Fruit fly (Drosophila melanogaster) ovary, adult (tissue): ENCODE results near the gene CG5196.
A peak's percentile ranks its signal among the peaks of the same experiment; 100 is the strongest.

Experiments
- CG17801 ChIP-seq: fragments of 200-800 bp; optimal IDR thresholded peaks from 2 replicates; lab custom pipeline; 2019; ENCODE audit warnings: missing biosample characterization, mild to moderate bottlenecking, missing genetic modification characterization, moderate library complexity; ENCODE audit not compliant: partially characterized antibody

CG5196 gene

DNA sequence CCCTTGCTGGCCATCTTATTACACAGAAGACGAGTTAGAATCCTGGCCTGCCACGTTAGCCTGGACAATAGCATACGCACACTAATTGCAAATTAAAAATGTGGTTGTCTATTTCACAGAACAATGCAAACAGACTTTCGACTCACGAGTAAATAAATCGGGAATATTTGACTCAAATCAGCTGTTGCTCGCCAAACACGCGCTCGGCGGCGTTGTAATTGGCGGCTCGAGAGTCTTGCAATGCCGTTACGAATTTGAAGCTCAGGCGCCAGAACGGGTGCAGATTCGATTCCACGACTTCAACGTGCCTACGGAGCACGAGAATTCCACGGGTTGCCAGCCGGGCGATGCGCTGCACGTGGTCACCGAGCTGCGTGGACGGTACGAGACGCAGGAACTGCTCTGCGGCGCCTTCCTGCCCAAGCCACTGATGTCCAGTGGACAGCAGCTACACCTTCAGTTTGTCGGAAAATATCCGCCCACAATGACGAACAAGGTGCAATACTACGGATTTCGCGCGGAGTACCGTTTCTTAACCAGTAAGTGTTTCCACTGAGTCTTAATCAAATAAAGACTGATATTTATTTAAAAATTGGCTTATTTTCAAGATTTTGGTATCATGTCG is 6.3 kb upstream of the CG5196 start, which contains the start of gene DNAlig3:
Gene DNAlig3 (minus strand): TSS at position 168 of the 625 bp plus-strand sequence.
- peak; percentile 67 for TF ChIP-seq CG17801

DNA sequence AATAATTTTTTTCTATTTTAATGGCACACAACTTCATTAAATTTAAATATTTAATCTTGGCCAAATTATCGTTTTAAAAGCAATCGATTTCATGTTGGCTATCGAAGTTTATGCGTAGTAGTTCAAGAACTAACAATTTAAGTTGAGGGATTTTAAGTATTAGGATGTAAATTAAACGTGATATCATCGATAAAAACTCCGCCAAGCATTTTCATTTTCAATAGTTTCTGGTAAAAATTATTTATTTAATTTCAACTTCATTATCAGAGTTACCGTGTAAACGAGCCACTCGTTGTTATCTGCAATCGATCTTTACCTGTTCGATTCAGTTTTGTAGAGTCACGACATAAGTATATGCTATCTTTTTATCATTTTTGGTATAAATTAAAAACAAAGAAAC is 5.2 kb upstream of the CG5196 start:
- TF ChIP-seq CG17801: peak; percentile 100

DNA sequence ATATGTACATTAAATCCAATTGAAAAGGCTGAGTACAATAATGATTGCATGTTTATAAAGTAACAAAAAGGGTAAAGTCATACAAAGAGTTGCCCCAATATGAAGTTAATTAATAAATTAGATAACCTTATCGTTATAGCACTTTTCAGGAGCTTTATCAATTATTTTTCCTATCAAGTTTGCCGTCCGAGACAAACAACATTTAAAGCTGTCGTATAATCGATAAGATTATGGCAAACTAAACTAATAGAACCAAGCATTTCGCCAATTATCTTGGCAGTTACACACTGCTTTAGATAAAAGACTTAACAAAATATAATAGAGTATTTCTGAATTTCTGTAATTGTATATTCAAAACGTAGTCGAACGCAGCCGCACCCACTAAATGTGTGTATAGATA is 3.0 kb upstream of the CG5196 start:
- no peak for TF ChIP-seq CG17801

DNA sequence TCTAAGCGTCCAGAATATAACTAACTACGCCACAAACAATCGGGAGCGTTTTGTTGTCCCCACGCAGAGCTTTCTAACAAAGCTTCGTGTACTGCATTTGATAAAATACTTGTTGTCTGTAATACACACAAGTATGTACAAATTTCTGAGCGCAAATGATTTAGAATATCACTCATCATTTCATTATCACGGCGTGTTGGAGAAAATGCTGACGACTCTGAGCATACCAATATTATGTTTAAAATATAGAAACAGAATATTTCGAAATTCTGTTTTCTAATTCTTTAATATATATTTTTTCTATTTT is 2.2 kb upstream of the CG5196 start, which contains the start of gene Cyp9f2:
Gene Cyp9f2 (minus strand): TSS at position 101 of the 307 bp plus-strand sequence.
- TF ChIP-seq CG17801: no peak

DNA sequence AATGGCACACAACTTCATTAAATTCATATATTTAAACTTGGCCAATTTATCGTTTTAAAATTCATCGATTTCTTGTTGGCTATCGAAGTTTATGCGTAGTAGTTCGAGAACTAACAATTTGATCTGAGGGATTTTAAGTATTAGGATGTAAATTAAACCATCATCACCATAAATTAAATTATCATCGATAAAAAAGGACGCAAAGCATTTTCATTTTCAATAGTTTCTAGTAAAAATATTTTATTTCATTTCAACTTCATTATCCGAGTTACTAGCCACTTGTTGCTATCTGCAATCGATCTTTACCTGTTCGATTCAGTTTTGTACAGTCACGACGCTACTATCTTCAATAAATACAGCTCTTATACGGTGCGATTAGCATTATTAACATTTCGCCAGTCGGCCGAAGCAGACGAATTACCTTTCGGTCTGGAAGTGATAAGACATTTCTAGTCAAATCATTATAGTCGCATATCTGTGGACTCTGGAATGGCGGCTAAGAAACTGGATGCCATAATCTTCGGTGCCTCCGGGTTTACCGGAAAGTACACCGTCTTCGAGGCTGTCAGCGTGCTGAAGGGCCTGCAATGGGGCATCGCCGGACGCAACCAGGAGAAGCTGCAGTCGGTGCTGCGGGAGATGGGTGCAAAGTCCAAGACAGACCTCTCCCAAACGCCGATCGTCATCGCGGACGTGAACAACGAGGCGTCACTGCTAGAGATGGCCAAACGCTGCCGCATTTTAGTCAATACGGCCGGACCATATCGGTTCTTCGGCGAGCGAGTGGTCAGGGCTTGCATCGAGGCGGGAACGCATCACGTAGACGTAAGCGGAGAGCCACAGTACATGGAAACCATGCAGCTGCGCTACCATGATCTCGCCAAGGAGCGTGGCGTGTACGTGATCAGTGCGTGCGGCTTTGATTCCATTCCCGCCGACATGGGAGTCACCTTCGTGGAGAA is 1.6 kb upstream of the CG5196 start, which contains the start of gene CG5167:
Gene CG5167 (plus strand): TSS at position 298 of the 962 bp plus-strand sequence.
- TF ChIP-seq CG17801: peak; percentile 75

DNA sequence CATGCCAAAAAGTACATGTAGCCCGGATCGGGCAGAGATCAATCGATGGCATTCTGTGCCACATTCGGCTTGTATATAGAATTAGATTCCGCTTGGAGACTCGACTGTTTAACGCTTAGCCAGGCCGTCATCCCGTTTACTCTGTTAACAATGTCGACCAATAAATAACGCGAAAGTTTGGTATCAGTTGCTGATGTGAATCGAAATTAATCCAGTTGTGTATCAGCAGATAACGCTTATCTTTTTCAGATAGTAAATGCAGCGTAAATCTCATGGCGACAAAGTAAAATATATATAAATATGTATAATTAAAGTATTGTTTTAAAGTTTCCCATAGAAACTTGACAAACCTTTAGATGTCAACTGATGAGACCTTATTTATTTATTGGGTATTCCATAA is 3.3 kb downstream of the CG5196 start:
- TF ChIP-seq CG17801: no peak

dm6 chr3R:12413274-12413958 is 5.3 kb downstream of the CG5196 start, which contains the start of the genes Dip-C and pps:
Gene Dip-C (minus strand): TSS chr3R:12413759.
Gene pps (plus strand): TSS chr3R:12413828.
- peak; percentile 41 for TF ChIP-seq CG17801

- no peak for TF ChIP-seq CG17801
These were observed 14.4 kb downstream of the CG5196 start, which contains the start of the genes Scgbeta and CG17202 for dm6 chr3R:12422379-12422975. Gene Scgbeta (minus strand): TSS chr3R:12422429. Gene CG17202 (plus strand): TSS chr3R:12422768.

DNA sequence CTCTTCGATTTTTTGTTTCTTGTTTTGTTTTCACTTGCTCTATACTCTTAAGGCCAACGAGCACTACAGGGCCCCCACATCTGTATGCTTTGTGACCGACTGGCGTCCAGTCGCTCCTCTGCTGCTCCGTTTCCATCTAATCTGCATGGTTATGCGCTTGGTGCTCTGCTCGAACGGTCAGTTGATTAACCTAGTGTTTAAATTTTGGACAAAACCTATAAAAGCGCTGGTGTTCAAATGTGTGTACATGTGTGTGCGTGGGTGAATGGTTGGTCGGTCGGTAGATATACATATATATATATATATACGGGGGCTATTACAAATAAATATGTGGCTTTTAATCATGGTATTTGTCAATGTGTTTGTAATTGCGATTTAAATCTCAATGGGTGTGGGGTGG is 15.9 kb downstream of the CG5196 start:
- no peak for TF ChIP-seq CG17801

- TF ChIP-seq CG17801: no peak
These were observed 17.6 kb downstream of the CG5196 start, which contains the start of gene Pp1-87B for dm6 chr3R:12425510-12426309. Gene Pp1-87B (minus strand): TSS chr3R:12425917.

dm6 chr3R:12426310-12426653 is 18.2 kb downstream of the CG5196 start, which contains the start of gene NANS:
Gene NANS (plus strand): TSS chr3R:12426578.
- no peak for TF ChIP-seq CG17801

- TF ChIP-seq CG17801: no peak
These were observed 21.0 kb downstream of the CG5196 start, which contains the start of the genes CG5641 and CG5245 for dm6 chr3R:12429120-12429610. Gene CG5641 (minus strand): TSS chr3R:12429282. Gene CG5245 (plus strand): TSS chr3R:12429560.

DNA sequence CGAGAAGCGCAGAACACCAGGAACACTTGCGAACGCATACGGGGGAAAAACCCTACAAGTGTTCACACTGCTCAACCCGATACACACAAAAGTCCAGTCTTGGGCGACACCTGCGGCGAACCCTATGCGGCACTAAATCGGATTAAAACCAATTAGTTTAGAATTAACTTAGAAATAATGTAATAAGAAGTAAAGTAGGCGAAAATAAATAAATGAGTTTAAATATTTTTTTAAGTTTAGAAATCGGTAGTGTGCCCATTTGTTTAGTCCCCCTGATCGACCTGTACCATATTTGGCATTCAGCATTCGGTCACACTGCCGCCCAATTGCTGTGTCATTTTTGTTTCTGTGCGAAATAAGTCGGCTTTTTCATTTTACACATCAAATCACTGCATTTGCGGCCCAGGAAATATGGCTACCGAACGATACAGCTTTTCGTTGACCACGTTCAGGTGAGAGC is 22.9 kb downstream of the CG5196 start, which contains the start of gene Prosalpha2:
Gene Prosalpha2 (plus strand): TSS at position 292 of the 460 bp plus-strand sequence.
- peak; percentile 21 for TF ChIP-seq CG17801

DNA sequence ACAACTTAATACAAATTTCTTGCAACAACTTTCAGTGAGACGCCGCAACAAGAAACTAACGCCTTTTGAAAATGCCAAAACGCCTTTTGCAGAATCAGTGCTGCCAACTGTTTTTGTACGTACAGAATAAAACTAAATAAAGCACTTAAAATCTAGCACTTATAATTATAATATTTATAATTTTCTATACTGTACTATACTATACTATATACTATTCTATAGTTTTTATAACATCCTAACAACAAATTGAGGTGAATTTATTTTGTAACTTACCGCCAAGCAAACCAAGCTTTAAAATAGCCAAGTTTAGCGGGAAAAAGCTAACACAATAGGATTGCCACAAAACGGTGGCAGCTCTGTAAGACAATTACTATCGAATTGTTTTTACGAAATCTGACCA is 25.6 kb downstream of the CG5196 start, which contains the start of the genes Aos1 and Srlp:
Gene Aos1 (minus strand): TSS at position 59 of the 400 bp plus-strand sequence.
Gene Srlp (plus strand): TSS at position 335 of the 400 bp plus-strand sequence.
- peak; percentile 52 for TF ChIP-seq CG17801

- TF ChIP-seq CG17801: no peak
These were observed 27.8 kb downstream of the CG5196 start, which contains the start of gene Desat2 for dm6 chr3R:12435948-12436347. Gene Desat2 (plus strand): TSS chr3R:12436248.
